Worm (Caenorhabditis elegans): ENCODE results near the gene lips-15.

ce11 chrII:12629387-12629786, 25.2 kb downstream of the lips-15 start, which contains the start of gene Y38E10A.28:
- TF ChIP-seq gmeb-2 (tag; optimal IDR thresholded peaks at IDR 0.05) (no peak), ztf-16 (tag; optimal IDR thresholded peaks at IDR 0.05) (no peak), pha-2 (tag; optimal IDR thresholded peaks at IDR 0.05) (no peak), lim-6 (tag; optimal IDR thresholded peaks at IDR 0.05) (no peak), pax-1 (tag; optimal IDR thresholded peaks at IDR 0.05) (no peak), ceh-2 (tag; optimal IDR thresholded peaks at IDR 0.05) (no peak), hlh-30 (tag; optimal IDR thresholded peaks at IDR 0.05; ENCODE audit: insufficient read depth) (no peak), T23F11.4 (GFP tag; optimal IDR thresholded peaks at IDR 0.05) (no peak), sox-4 (tag; optimal IDR thresholded peaks at IDR 0.05) (no peak), fkh-10 (GFP tag; optimal IDR thresholded peaks at IDR 0.05) (no peak), pros-1 (tag; optimal IDR thresholded peaks at IDR 0.05) (no peak), pat-9 (tag; optimal IDR thresholded peaks at IDR 0.05) (no peak)

Measured in whole organism, late embryonic.